Worm (Caenorhabditis elegans) whole organism, L3 larva: ENCODE measurements around the gene him-14.

ENCODE experiments used
- aly-2 ChIP-seq: fragments of 150-350 bp; optimal IDR thresholded peaks from 2 replicates; lab custom pipeline; 2014; ENCODE audit warnings: missing biosample characterization, missing genetic modification characterization
- ama-1 ChIP-seq: fragments of 150-350 bp; optimal IDR thresholded peaks from 2 replicates; lab custom pipeline; 2018
- ceh-16 ChIP-seq: sonication (generic microtip); optimal IDR thresholded peaks from 2 replicates; lab custom pipeline; 2017; ENCODE audit warnings: missing biosample characterization, missing genetic modification characterization
- ceh-28 ChIP-seq: fragments of 150-350 bp; optimal IDR thresholded peaks from 2 replicates; lab custom pipeline; 2014; ENCODE audit warnings: missing biosample characterization, missing genetic modification reagents, missing genetic modification characterization
- ceh-82 ChIP-seq: fragments of 150-350 bp; optimal IDR thresholded peaks from 2 replicates; lab custom pipeline; 2014; ENCODE audit warnings: missing biosample characterization, missing genetic modification characterization
- ceh-9 ChIP-seq: sonication (generic microtip); optimal IDR thresholded peaks from 2 replicates; lab custom pipeline; 2018; ENCODE audit warnings: missing biosample characterization, missing genetic modification characterization
- daf-12 ChIP-seq: fragments of 150-350 bp; optimal IDR thresholded peaks from 2 replicates; lab custom pipeline; 2014; ENCODE audit warnings: missing biosample characterization, missing genetic modification reagents, missing genetic modification characterization
- egl-27 ChIP-seq: sonication (generic microtip); optimal IDR thresholded peaks from 4 replicates; lab custom pipeline; 2017; ENCODE audit warnings: missing biosample characterization, missing genetic modification reagents, missing genetic modification characterization
- egl-5 ChIP-seq: fragments of 150-350 bp; optimal IDR thresholded peaks from 2 replicates; lab custom pipeline; 2017; ENCODE audit warnings: missing biosample characterization, missing genetic modification reagents, missing genetic modification characterization, inconsistent platforms
- elt-1 ChIP-seq: fragments of 150-350 bp; optimal IDR thresholded peaks from 2 replicates; lab custom pipeline; 2014; ENCODE audit warnings: missing biosample characterization, missing genetic modification characterization
- elt-2 ChIP-seq: sonication (generic microtip); optimal IDR thresholded peaks from 2 replicates; lab custom pipeline; 2016; ENCODE audit warnings: missing genetic modification reagents, mild to moderate bottlenecking, missing genetic modification characterization, missing compliant biosample characterization
- elt-3 ChIP-seq, 3 experiments: fragments of 150-350 bp in 1 of 3; sonication (generic microtip) in 2 of 3; optimal IDR thresholded peaks; 2 replicates in 2 of 3; 4 replicates in 1 of 3; lab custom pipeline; 2014 to 2017; ENCODE audit warnings: missing biosample characterization in 3 of 3, missing genetic modification characterization in 3 of 3
- fkh-10 ChIP-seq: sonication (generic microtip); optimal IDR thresholded peaks from 2 replicates; lab custom pipeline; 2017; ENCODE audit warnings: missing biosample characterization, missing genetic modification reagents, missing genetic modification characterization
- fkh-2 ChIP-seq: fragments of 150-350 bp; optimal IDR thresholded peaks from 2 replicates; lab custom pipeline; 2014; ENCODE audit warnings: missing biosample characterization, missing genetic modification reagents, missing genetic modification characterization
- hmg-11 ChIP-seq: sonication (generic microtip); optimal IDR thresholded peaks from 2 replicates; lab custom pipeline; 2016; ENCODE audit warnings: missing genetic modification characterization, missing compliant biosample characterization
- jun-1 ChIP-seq: fragments of 150-350 bp; optimal IDR thresholded peaks from 2 replicates; lab custom pipeline; 2014; ENCODE audit warnings: missing biosample characterization, missing genetic modification reagents, missing genetic modification characterization
- lin-15B ChIP-seq: fragments of 150-350 bp; optimal IDR thresholded peaks from 2 replicates; lab custom pipeline; 2014; ENCODE audit warnings: missing biosample characterization, missing genetic modification characterization
- lin-39 ChIP-seq: fragments of 150-350 bp; optimal IDR thresholded peaks from 2 replicates; lab custom pipeline; 2018; ENCODE audit warnings: missing biosample characterization, missing genetic modification reagents, missing genetic modification characterization
- lsy-12 ChIP-seq: sonication (generic microtip); optimal IDR thresholded peaks from 2 replicates; lab custom pipeline; 2016; ENCODE audit warnings: mild to moderate bottlenecking, missing genetic modification characterization, missing compliant biosample characterization
- mdl-1 ChIP-seq: fragments of 150-350 bp; optimal IDR thresholded peaks from 2 replicates; lab custom pipeline; 2014; ENCODE audit warnings: missing biosample characterization, missing genetic modification characterization
- nfya-1 ChIP-seq: sonication (generic microtip); optimal IDR thresholded peaks from 2 replicates; lab custom pipeline; 2017; ENCODE audit warnings: missing genetic modification characterization, mild to moderate bottlenecking, missing compliant biosample characterization, antibody characterized with exemption, moderate library complexity; ENCODE audit not compliant: insufficient read depth
- nhr-11 ChIP-seq: fragments of 150-350 bp; optimal IDR thresholded peaks from 2 replicates; lab custom pipeline; 2014; ENCODE audit warnings: missing biosample characterization, missing genetic modification characterization
- nhr-23 ChIP-seq: fragments of 150-350 bp; optimal IDR thresholded peaks from 2 replicates; lab custom pipeline; 2014; ENCODE audit warnings: missing biosample characterization, missing genetic modification reagents, missing genetic modification characterization
- nhr-25 ChIP-seq: sonication (generic microtip); optimal IDR thresholded peaks from 2 replicates; lab custom pipeline; 2017; ENCODE audit warnings: missing biosample characterization, missing genetic modification characterization
- nhr-28 ChIP-seq: fragments of 150-350 bp; optimal IDR thresholded peaks from 2 replicates; lab custom pipeline; 2014; ENCODE audit warnings: missing biosample characterization, missing genetic modification characterization
- nhr-43 ChIP-seq: sonication (generic microtip); optimal IDR thresholded peaks from 2 replicates; lab custom pipeline; 2016; ENCODE audit warnings: mild to moderate bottlenecking, missing genetic modification characterization, missing compliant biosample characterization; ENCODE audit not compliant: poor library complexity, severe bottlenecking
- nhr-67 ChIP-seq: fragments of 150-350 bp; optimal IDR thresholded peaks from 2 replicates; lab custom pipeline; 2014; ENCODE audit warnings: missing biosample characterization, missing genetic modification characterization
- nhr-76 ChIP-seq: fragments of 150-350 bp; sonication (generic microtip); optimal IDR thresholded peaks from 5 replicates; lab custom pipeline; 2014; ENCODE audit warnings: missing biosample characterization, missing genetic modification characterization
- nhr-77 ChIP-seq: fragments of 150-350 bp; optimal IDR thresholded peaks from 2 replicates; lab custom pipeline; 2014; ENCODE audit warnings: missing biosample characterization, missing genetic modification characterization
- pha-4 ChIP-seq: fragments of 150-350 bp; optimal IDR thresholded peaks from 2 replicates; lab custom pipeline; 2014; ENCODE audit warnings: missing biosample characterization, missing genetic modification reagents, missing genetic modification characterization
- pqm-1 ChIP-seq: fragments of 150-350 bp; optimal IDR thresholded peaks from 2 replicates; lab custom pipeline; 2017; ENCODE audit warnings: missing biosample characterization, missing genetic modification characterization, inconsistent platforms
- sea-2 ChIP-seq: fragments of 150-350 bp; sonication (generic microtip); optimal IDR thresholded peaks from 4 replicates; lab custom pipeline; 2014; ENCODE audit warnings: missing biosample characterization, missing genetic modification reagents, missing genetic modification characterization
- skn-1 ChIP-seq: fragments of 150-350 bp; optimal IDR thresholded peaks from 2 replicates; lab custom pipeline; 2014; ENCODE audit warnings: missing biosample characterization, missing genetic modification characterization
- snpc-4 ChIP-seq: fragments of 150-350 bp; optimal IDR thresholded peaks from 2 replicates; lab custom pipeline; 2014; ENCODE audit warnings: missing biosample characterization, missing genetic modification characterization
- tbx-2 ChIP-seq: sonication (generic microtip); optimal IDR thresholded peaks from 2 replicates; lab custom pipeline; 2016; ENCODE audit warnings: mild to moderate bottlenecking, missing genetic modification characterization, missing compliant biosample characterization
- unc-39 ChIP-seq: sonication (generic microtip); optimal IDR thresholded peaks from 4 replicates; lab custom pipeline; 2017; ENCODE audit warnings: missing biosample characterization, missing genetic modification characterization
- unc-62 ChIP-seq: fragments of 150-350 bp; sonication (generic microtip); optimal IDR thresholded peaks from 4 replicates; lab custom pipeline; 2014; ENCODE audit warnings: missing biosample characterization, missing genetic modification reagents, missing genetic modification characterization

him-14 gene

ce11 chrII:7070434-7070833 is 668 bp upstream of the him-14 start:
- TF ChIP-seq ceh-82 (no peak), nhr-43 (tag; lab: Kevin White, UChicago) (no peak), jun-1 (tag; lab: Kevin White, UChicago) (no peak), unc-39 (tag; lab: Kevin White, UChicago) (no peak), tbx-2 (tag; lab: Kevin White, UChicago) (no peak), lin-15B (no peak), nhr-76 (tag; lab: Kevin White, UChicago) (no peak), aly-2 (tag; lab: Kevin White, UChicago) (no peak), pqm-1 (tag; lab: Kevin White, UChicago) (no peak), nfya-1 (tag; lab: Kevin White, UChicago) (no peak), fkh-2 (tag; lab: Kevin White, UChicago) (no peak), ceh-28 (no peak), daf-12 (tag; lab: Kevin White, UChicago) (no peak), elt-3 (tag; optimal IDR thresholded peaks at IDR 0.05; lab: Kevin White, UChicago) (no peak)

- TF ChIP-seq sea-2 (GFP tag; lab: Kevin White, UChicago) (no peak), nhr-76 (tag; lab: Kevin White, UChicago) (no peak), ama-1 (lab: Kevin White, UChicago) (no peak), nhr-28 (tag; lab: Kevin White, UChicago) (no peak)
Measured at ce11 chrII:7065391-7065790, 4.4 kb downstream of the him-14 start, which contains the start of gene nos-2. nos-2 (plus strand) TSS chrII:7065618.

ce11 chrII:7061730-7062129 is 8.0 kb downstream of the him-14 start, which contains the start of gene acs-6:
acs-6 (plus strand) TSS chrII:7062030.
- TF ChIP-seq fkh-2 (tag; lab: Kevin White, UChicago) (no peak), sea-2 (GFP tag; lab: Kevin White, UChicago) (no peak), nfya-1 (tag; lab: Kevin White, UChicago) (no peak), egl-27 (tag; lab: Kevin White, UChicago) (no peak), pqm-1 (tag; lab: Kevin White, UChicago) (no peak), ama-1 (lab: Kevin White, UChicago) (no peak), nhr-67 (no peak), ceh-16 (tag; lab: Kevin White, UChicago) (no peak), nhr-11 (tag; lab: Kevin White, UChicago) (no peak), hmg-11 (tag; lab: Kevin White, UChicago) (no peak), lsy-12 (tag; lab: Kevin White, UChicago) (no peak), nhr-25 (no peak), snpc-4 (tag; lab: Kevin White, UChicago) (no peak), nhr-76 (tag; lab: Kevin White, UChicago) (no peak), fkh-10 (GFP tag; lab: Kevin White, UChicago) (no peak), nhr-23 (tag; lab: Kevin White, UChicago) (no peak), egl-5 (tag; lab: Kevin White, UChicago) (no peak), tbx-2 (tag; lab: Kevin White, UChicago) (no peak), elt-1 (no peak)

- TF ChIP-seq pqm-1 (tag; lab: Kevin White, UChicago) (no peak), nhr-77 (tag; lab: Kevin White, UChicago) (no peak), skn-1 (peak; percentile 88)
Measured at ce11 chrII:7060791-7061190, 9.0 kb downstream of the him-14 start.

- TF ChIP-seq elt-2 (tag; lab: Kevin White, UChicago) = peak; percentile 96
- no peak for TF ChIP-seq fkh-10 (GFP tag; lab: Kevin White, UChicago)
- peak; percentile 64 for TF ChIP-seq pha-4 (tag; lab: Kevin White, UChicago)
- no peak for TF ChIP-seq lin-39
- peak; percentile 7 for TF ChIP-seq nfya-1 (tag; lab: Kevin White, UChicago)
- no peak for TF ChIP-seq egl-5 (tag; lab: Kevin White, UChicago)
- peak; percentile 82 for TF ChIP-seq skn-1
- peak; percentile 23 for TF ChIP-seq jun-1 (tag; lab: Kevin White, UChicago)
- no peak for TF ChIP-seq nhr-43 (tag; lab: Kevin White, UChicago)
- no peak for TF ChIP-seq nhr-77 (tag; lab: Kevin White, UChicago)
- TF ChIP-seq mdl-1 (tag; lab: Kevin White, UChicago) = peak; percentile 10
- TF ChIP-seq pqm-1 (tag; lab: Kevin White, UChicago) = peak; percentile 93
- TF ChIP-seq ceh-28 = no peak
- no peak for TF ChIP-seq nhr-25
- no peak for TF ChIP-seq nhr-23 (tag; lab: Kevin White, UChicago)
- TF ChIP-seq unc-39 (tag; lab: Kevin White, UChicago) = no peak
- TF ChIP-seq unc-62 (GFP tag; lab: Kevin White, UChicago) = no peak
- peak; percentile 16 for TF ChIP-seq nhr-11 (tag; lab: Kevin White, UChicago)
- no peak for TF ChIP-seq ceh-9
Measured at ce11 chrII:7060202-7060601, 9.6 kb downstream of the him-14 start.
